Worm (Caenorhabditis elegans) whole organism, L1 larva: Measurements from ENCODE around the gene C30E1.4.

ENCODE experiments used
- C16A3.4 ChIP-seq: fragments of 150-350 bp; optimal IDR thresholded peaks from 2 replicates; lab custom pipeline; 2014; ENCODE audit warnings: missing biosample characterization, missing genetic modification characterization
- alr-1 ChIP-seq: fragments of 200-800 bp; sonication (Bioruptor generic); optimal IDR thresholded peaks from 2 replicates; lab custom pipeline; 2018; ENCODE audit warnings: borderline replicate concordance, mild to moderate bottlenecking, missing genetic modification characterization, missing compliant biosample characterization
- ama-1 ChIP-seq: fragments of 150-350 bp; optimal IDR thresholded peaks from 2 replicates; lab custom pipeline; 2014
- blmp-1 ChIP-seq: fragments of 150-350 bp; optimal IDR thresholded peaks from 2 replicates; lab custom pipeline; 2014; ENCODE audit warnings: missing biosample characterization, missing genetic modification characterization
- ceh-82 ChIP-seq, 3 experiments: fragments of 150-350 bp in 1 of 3; sonication (generic microtip) in 2 of 3; optimal IDR thresholded peaks; 2 replicates each; lab custom pipeline; 2014 to 2017; ENCODE audit warnings: missing biosample characterization in 3 of 3, missing genetic modification characterization in 3 of 3
- ceh-88 ChIP-seq: fragments of 200-800 bp; sonication (Bioruptor generic); IDR thresholded peaks from 2 replicates; pipeline ENCODE4 v1.3.6; 2022; ENCODE audit warnings: missing genetic modification characterization, missing compliant biosample characterization
- dpl-1 ChIP-seq, 3 experiments: fragments of 150-350 bp in 2 of 3; sonication (generic microtip) in 1 of 3; optimal IDR thresholded peaks; 2 replicates each; lab custom pipeline; 2014 to 2017; ENCODE audit warnings: missing biosample characterization in 3 of 3, missing genetic modification characterization in 3 of 3, missing genetic modification reagents in 3 of 3
- dsc-1 ChIP-seq: sonication (generic microtip); optimal IDR thresholded peaks from 2 replicates; lab custom pipeline; 2016; ENCODE audit warnings: mild to moderate bottlenecking, missing genetic modification characterization, missing compliant biosample characterization
- efl-1 ChIP-seq, 4 experiments: fragments of 150-350 bp; optimal IDR thresholded peaks in 3 of 4; peaks in 1 of 4; 1 replicate in 1 of 4; 2 replicates in 3 of 4; lab custom pipeline; 2014; ENCODE audit warnings: missing biosample characterization in 2 of 4, missing genetic modification characterization in 2 of 4, missing genetic modification reagents in 2 of 4
- elt-3 ChIP-seq, 6 experiments: fragments of 150-350 bp in 1 of 6; sonication (generic microtip); optimal IDR thresholded peaks; 2 replicates each; lab custom pipeline; 2017 to 2018; ENCODE audit warnings: missing biosample characterization in 6 of 6, missing genetic modification characterization in 6 of 6, inconsistent platforms in 1 of 6
- fkh-8 ChIP-seq: sonication (generic microtip); optimal IDR thresholded peaks from 2 replicates; lab custom pipeline; 2016; ENCODE audit warnings: mild to moderate bottlenecking, missing genetic modification characterization, missing compliant biosample characterization
- lin-14 ChIP-seq: fragments of 200-800 bp; sonication (Bioruptor generic); optimal IDR thresholded peaks from 2 replicates; lab custom pipeline; 2018; ENCODE audit warnings: mild to moderate bottlenecking, missing genetic modification characterization, moderate library complexity, missing compliant biosample characterization
- lin-35 ChIP-seq, 2 experiments: fragments of 150-350 bp; optimal IDR thresholded peaks; 2 replicates each; lab custom pipeline; 2014; ENCODE audit warnings: missing biosample characterization in 2 of 2, missing genetic modification characterization in 2 of 2, missing genetic modification reagents in 2 of 2
- lin-39 ChIP-seq: fragments of 150-350 bp; optimal IDR thresholded peaks from 2 replicates; lab custom pipeline; 2014; ENCODE audit warnings: missing biosample characterization, missing genetic modification reagents, missing genetic modification characterization
- lir-3 ChIP-seq: sonication (generic microtip); optimal IDR thresholded peaks from 2 replicates; lab custom pipeline; 2016; ENCODE audit warnings: mild to moderate bottlenecking, missing genetic modification characterization, moderate library complexity, missing compliant biosample characterization; ENCODE audit not compliant: poor library complexity
- lsy-2 ChIP-seq, 2 experiments: fragments of 150-350 bp; optimal IDR thresholded peaks; 2 replicates each; lab custom pipeline; 2014; ENCODE audit warnings: missing biosample characterization in 2 of 2, missing genetic modification characterization in 2 of 2
- mab-9 ChIP-seq: fragments of 200-800 bp; sonication (Bioruptor generic); IDR thresholded peaks from 2 replicates; pipeline ENCODE4 v1.3.6; 2022; ENCODE audit warnings: missing genetic modification reagents, missing genetic modification characterization, missing compliant biosample characterization
- mdl-1 ChIP-seq, 2 experiments: fragments of 150-350 bp; optimal IDR thresholded peaks; 2 replicates each; lab custom pipeline; 2014 to 2017; ENCODE audit warnings: missing biosample characterization in 2 of 2, missing genetic modification characterization in 2 of 2, inconsistent platforms in 1 of 2
- mep-1 ChIP-seq: fragments of 150-350 bp; optimal IDR thresholded peaks from 2 replicates; lab custom pipeline; 2014; ENCODE audit warnings: missing biosample characterization, missing genetic modification characterization
- nhr-19 ChIP-seq: fragments of 200-800 bp; sonication (Bioruptor generic); conservative IDR thresholded peaks from 2 replicates; pipeline ENCODE4 v1.3.6; 2022; ENCODE audit warnings: missing genetic modification characterization, missing compliant biosample characterization
- nhr-20 ChIP-seq: sonication (generic microtip); optimal IDR thresholded peaks from 2 replicates; lab custom pipeline; 2016; ENCODE audit warnings: mild to moderate bottlenecking, missing genetic modification characterization, missing compliant biosample characterization
- nhr-237 ChIP-seq: fragments of 150-350 bp; optimal IDR thresholded peaks from 2 replicates; lab custom pipeline; 2014; ENCODE audit warnings: missing biosample characterization, missing genetic modification characterization
- nhr-47 ChIP-seq: sonication (generic microtip); optimal IDR thresholded peaks from 2 replicates; lab custom pipeline; 2016; ENCODE audit warnings: mild to moderate bottlenecking, missing genetic modification characterization, moderate library complexity, missing compliant biosample characterization
- nhr-71 ChIP-seq: sonication (generic microtip); optimal IDR thresholded peaks from 2 replicates; lab custom pipeline; 2016; ENCODE audit warnings: mild to moderate bottlenecking, missing genetic modification characterization, moderate library complexity, missing compliant biosample characterization
- nhr-85 ChIP-seq: sonication (generic microtip); peaks from one replicate; lab custom pipeline; 2016; ENCODE audit warnings: missing genetic modification characterization, inconsistent platforms, missing compliant biosample characterization
- nhr-90 ChIP-seq: sonication (generic microtip); optimal IDR thresholded peaks from 2 replicates; lab custom pipeline; 2016; ENCODE audit warnings: mild to moderate bottlenecking, missing genetic modification characterization, missing compliant biosample characterization; ENCODE audit not compliant: poor library complexity
- pag-3 ChIP-seq: sonication (generic microtip); optimal IDR thresholded peaks from 2 replicates; lab custom pipeline; 2017; ENCODE audit warnings: missing genetic modification characterization, mild to moderate bottlenecking, missing compliant biosample characterization, antibody characterized with exemption, borderline replicate concordance; ENCODE audit not compliant: insufficient read depth
- rnt-1 ChIP-seq: sonication (generic microtip); optimal IDR thresholded peaks from 2 replicates; lab custom pipeline; 2016; ENCODE audit warnings: mild to moderate bottlenecking, missing genetic modification characterization, moderate library complexity, missing compliant biosample characterization
- skn-1 ChIP-seq: fragments of 150-350 bp; optimal IDR thresholded peaks from 2 replicates; lab custom pipeline; 2014; ENCODE audit warnings: missing biosample characterization, missing genetic modification characterization
- snu-23 ChIP-seq: sonication (generic microtip); optimal IDR thresholded peaks from 2 replicates; lab custom pipeline; 2016; ENCODE audit warnings: missing genetic modification characterization, missing compliant biosample characterization
- sup-37 ChIP-seq: fragments of 200-800 bp; sonication (Bioruptor generic); optimal IDR thresholded peaks from 2 replicates; lab custom pipeline; 2018; ENCODE audit warnings: mild to moderate bottlenecking, missing genetic modification characterization, missing compliant biosample characterization
- swsn-7 ChIP-seq: sonication (generic microtip); optimal IDR thresholded peaks from 2 replicates; lab custom pipeline; 2016; ENCODE audit warnings: missing genetic modification characterization, missing compliant biosample characterization
- tbx-2 ChIP-seq: sonication (generic microtip); optimal IDR thresholded peaks from 2 replicates; lab custom pipeline; 2016; ENCODE audit warnings: missing genetic modification characterization, missing compliant biosample characterization
- xbp-1 ChIP-seq: sonication (generic microtip); optimal IDR thresholded peaks from 2 replicates; lab custom pipeline; 2016; ENCODE audit warnings: missing genetic modification characterization, missing compliant biosample characterization

The C30E1.4 gene

ce11 chrX:16894577-16894976, 29.2 kb upstream of the C30E1.4 start, which contains the start of gene F39F10.2:
Gene F39F10.2 (plus strand): TSS chrX:16894877.
- TF ChIP-seq sup-37 (GFP tag; lab: Kevin White, UChicago) (no peak), xbp-1 (tag; lab: Kevin White, UChicago) (no peak), lin-39 (tag; lab: Kevin White, UChicago) (no peak), pag-3 (tag; lab: Kevin White, UChicago) (no peak)

ce11 chrX:16901906-16902383, 21.8 kb upstream of the C30E1.4 start:
- TF ChIP-seq nhr-47 (tag; lab: Kevin White, UChicago) = peak; percentile 65
- peak; percentile 34 for TF ChIP-seq C16A3.4
- peak; percentile 83 for TF ChIP-seq nhr-71 (tag; lab: Kevin White, UChicago)
- TF ChIP-seq snu-23 (GFP tag; lab: Kevin White, UChicago) = peak; percentile 80
- TF ChIP-seq nhr-20 (tag; lab: Kevin White, UChicago) = peak; percentile 79
- TF ChIP-seq ama-1 (lab: Kevin White, UChicago) = peak; percentile 40
- peak in 2 of 3 experiments; percentile 4 to 12 for TF ChIP-seq dpl-1 (GFP tag; optimal IDR thresholded peaks at IDR 0.05; lab: Kevin White, UChicago)
- TF ChIP-seq lin-35 (GFP tag; optimal IDR thresholded peaks at IDR 0.05; lab: Kevin White, UChicago) = peak; percentile 32 to 70
- TF ChIP-seq mab-9 (GFP tag; lab: Robert Waterston, UW) = peak; percentile 41; the same call in 1 of the 2 replicates
- TF ChIP-seq mep-1 (tag; lab: Kevin White, UChicago) = peak; percentile 36
- peak; percentile 53 for TF ChIP-seq tbx-2
- peak; percentile 35 for TF ChIP-seq rnt-1
- peak; percentile 21 for TF ChIP-seq xbp-1 (tag; lab: Kevin White, UChicago)
- TF ChIP-seq dsc-1 (tag; lab: Kevin White, UChicago) = peak; percentile 1
- TF ChIP-seq nhr-237 (tag; lab: Kevin White, UChicago) = peak; percentile 0
- peak; percentile 13 for TF ChIP-seq skn-1 (tag; lab: Kevin White, UChicago)
- peak; percentile 43; the same call in 1 of the 2 replicates for TF ChIP-seq ceh-88 (GFP tag; lab: Robert Waterston, UW)
- peak; percentile 17 to 66 for TF ChIP-seq lsy-2 (tag; optimal IDR thresholded peaks at IDR 0.05; lab: Kevin White, UChicago)
- peak; percentile 83 for TF ChIP-seq nhr-19 (GFP tag; lab: Robert Waterston, UW)
- peak; percentile 87 for TF ChIP-seq nhr-85 (tag; lab: Kevin White, UChicago)
- TF ChIP-seq lin-14 (GFP tag; lab: Kevin White, UChicago) = peak; percentile 90
- TF ChIP-seq fkh-8 = peak; percentile 10
- peak in 1 of 2 experiments; percentile 84 for TF ChIP-seq mdl-1 (tag; optimal IDR thresholded peaks at IDR 0.05; lab: Kevin White, UChicago)
- TF ChIP-seq elt-3 (tag; optimal IDR thresholded peaks at IDR 0.05; lab: Kevin White, UChicago) = peak in 1 of 6 experiments; percentile 1
- peak in 1 of 2 experiments; percentile 11 for TF ChIP-seq efl-1 (optimal IDR thresholded peaks at IDR 0.05; lab: Kevin White, UChicago)
- TF ChIP-seq efl-1 (GFP tag; optimal IDR thresholded peaks at IDR 0.05 in 1 of 2; lab: Kevin White, UChicago) = peak in 1 of 2 experiments; percentile 14
- TF ChIP-seq blmp-1 (tag; lab: Kevin White, UChicago) = peak; percentile 83
- TF ChIP-seq swsn-7 (tag; lab: Kevin White, UChicago) = peak; percentile 49
- peak; percentile 50 for TF ChIP-seq lir-3
- peak; percentile 61 for TF ChIP-seq nhr-90 (tag; lab: Kevin White, UChicago)

- TF ChIP-seq efl-1 (optimal IDR thresholded peaks at IDR 0.05; lab: Kevin White, UChicago) (no peak), efl-1 (GFP tag; optimal IDR thresholded peaks at IDR 0.05 in 1 of 2; lab: Kevin White, UChicago) (peak in 1 of 2 experiments; percentile 64), ceh-82 (tag; optimal IDR thresholded peaks at IDR 0.05; lab: Kevin White, UChicago) (no peak)
Observed at ce11 chrX:16902657-16903056, 21.1 kb upstream of the C30E1.4 start.

ce11 chrX:16903619-16904018, 20.1 kb upstream of the C30E1.4 start, which contains the start of gene F39F10.4:
Gene F39F10.4 (minus strand): TSS chrX:16903719.
- TF ChIP-seq alr-1 (tag; lab: Kevin White, UChicago) = no peak
